Worm (Caenorhabditis elegans) whole organism, mixed stage, embryonic: ENCODE measurements around the gene tceb-3.

Source experiments
- M03D4.4 ChIP-seq: sonication (generic microtip); optimal IDR thresholded peaks from 2 replicates; lab custom pipeline; 2017; ENCODE audit warnings: mild to moderate bottlenecking, missing genetic modification characterization, missing compliant biosample characterization
- bed-3 ChIP-seq: fragments of 200-800 bp; sonication (Bioruptor generic); optimal IDR thresholded peaks from 3 replicates; lab custom pipeline; 2018; ENCODE audit warnings: mild to moderate bottlenecking, missing genetic modification characterization, moderate library complexity, missing compliant biosample characterization
- blmp-1 ChIP-seq: fragments of 150-350 bp; optimal IDR thresholded peaks from 2 replicates; lab custom pipeline; 2014; ENCODE audit warnings: missing biosample characterization, missing genetic modification characterization
- ceh-39 ChIP-seq: fragments of 150-350 bp; optimal IDR thresholded peaks from 2 replicates; lab custom pipeline; 2014; ENCODE audit warnings: missing biosample characterization, missing genetic modification characterization
- ceh-43 ChIP-seq: fragments of 200-800 bp; sonication (Bioruptor generic); optimal IDR thresholded peaks from 2 replicates; lab custom pipeline; 2018; ENCODE audit warnings: mild to moderate bottlenecking, missing genetic modification characterization, moderate library complexity, missing compliant biosample characterization
- ceh-83 ChIP-seq: fragments of 200-800 bp; sonication (Bioruptor generic); optimal IDR thresholded peaks from 2 replicates; lab custom pipeline; 2018; ENCODE audit warnings: mild to moderate bottlenecking, missing genetic modification characterization, missing compliant biosample characterization
- ces-1 ChIP-seq: fragments of 150-350 bp; optimal IDR thresholded peaks from 2 replicates; lab custom pipeline; 2014; ENCODE audit warnings: missing biosample characterization, missing genetic modification reagents, missing genetic modification characterization
- cnd-1 ChIP-seq: fragments of 200-800 bp; sonication (Bioruptor generic); optimal IDR thresholded peaks from 2 replicates; lab custom pipeline; 2018; ENCODE audit warnings: mild to moderate bottlenecking, missing genetic modification characterization, missing compliant biosample characterization
- drap-1 ChIP-seq: fragments of 200-800 bp; sonication (Bioruptor generic); optimal IDR thresholded peaks from 3 replicates; lab custom pipeline; 2018; ENCODE audit warnings: mild to moderate bottlenecking, missing genetic modification characterization, missing compliant biosample characterization
- elt-1 ChIP-seq: sonication (generic microtip); optimal IDR thresholded peaks from 2 replicates; lab custom pipeline; 2017; ENCODE audit warnings: missing genetic modification characterization, mild to moderate bottlenecking, missing compliant biosample characterization, antibody characterized with exemption, moderate library complexity, borderline replicate concordance; ENCODE audit not compliant: insufficient read depth
- elt-3 ChIP-seq: fragments of 150-350 bp; optimal IDR thresholded peaks from 2 replicates; lab custom pipeline; 2014; ENCODE audit warnings: missing biosample characterization, missing genetic modification characterization
- flh-1 ChIP-seq: fragments of 200-800 bp; sonication (Bioruptor generic); optimal IDR thresholded peaks from 2 replicates; lab custom pipeline; 2018; ENCODE audit warnings: mild to moderate bottlenecking, missing genetic modification characterization, moderate library complexity, missing compliant biosample characterization
- ham-2 ChIP-seq: fragments of 200-800 bp; sonication (Bioruptor generic); optimal IDR thresholded peaks from 2 replicates; lab custom pipeline; 2018; ENCODE audit warnings: mild to moderate bottlenecking, missing genetic modification characterization, missing compliant biosample characterization
- hlh-1 ChIP-seq: fragments of 150-350 bp; optimal IDR thresholded peaks from 2 replicates; lab custom pipeline; 2014; ENCODE audit warnings: missing biosample characterization, missing genetic modification reagents, missing genetic modification characterization
- lin-13 ChIP-seq: fragments of 150-350 bp; optimal IDR thresholded peaks from 2 replicates; lab custom pipeline; 2014; ENCODE audit warnings: missing biosample characterization, missing genetic modification characterization
- lin-32 ChIP-seq: fragments of 200-800 bp; sonication (Bioruptor generic); optimal IDR thresholded peaks from 2 replicates; lab custom pipeline; 2018; ENCODE audit warnings: mild to moderate bottlenecking, missing genetic modification characterization, missing compliant biosample characterization
- lsy-2 ChIP-seq: fragments of 150-350 bp; optimal IDR thresholded peaks from 2 replicates; lab custom pipeline; 2014; ENCODE audit warnings: missing biosample characterization, missing genetic modification characterization
- mab-5 ChIP-seq: fragments of 150-350 bp; optimal IDR thresholded peaks from 2 replicates; lab custom pipeline; 2014; ENCODE audit warnings: missing biosample characterization, missing genetic modification characterization
- mep-1 ChIP-seq: fragments of 150-350 bp; optimal IDR thresholded peaks from 2 replicates; lab custom pipeline; 2017; ENCODE audit warnings: missing biosample characterization, missing genetic modification reagents, missing genetic modification characterization, inconsistent platforms
- mls-2 ChIP-seq: sonication (generic microtip); optimal IDR thresholded peaks from 2 replicates; lab custom pipeline; 2016; ENCODE audit warnings: mild to moderate bottlenecking, missing genetic modification characterization, moderate library complexity, missing compliant biosample characterization
- nhr-12 ChIP-seq: fragments of 150-350 bp; optimal IDR thresholded peaks from 2 replicates; lab custom pipeline; 2014; ENCODE audit warnings: missing biosample characterization, missing genetic modification characterization
- nhr-2 ChIP-seq: fragments of 150-350 bp; optimal IDR thresholded peaks from 2 replicates; lab custom pipeline; 2014; ENCODE audit warnings: missing biosample characterization, missing genetic modification characterization
- nhr-237 ChIP-seq: fragments of 150-350 bp; optimal IDR thresholded peaks from 2 replicates; lab custom pipeline; 2014; ENCODE audit warnings: missing biosample characterization, missing genetic modification characterization
- nhr-28 ChIP-seq: fragments of 150-350 bp; optimal IDR thresholded peaks from 2 replicates; lab custom pipeline; 2014; ENCODE audit warnings: missing biosample characterization, missing genetic modification characterization
- nhr-76 ChIP-seq: sonication (generic microtip); optimal IDR thresholded peaks from 2 replicates; lab custom pipeline; 2017; ENCODE audit warnings: missing biosample characterization, missing genetic modification characterization
- pha-4 ChIP-seq: fragments of 150-350 bp; optimal IDR thresholded peaks from 2 replicates; lab custom pipeline; 2018; ENCODE audit warnings: missing biosample characterization, missing genetic modification reagents, missing genetic modification characterization
- sem-2 ChIP-seq: fragments of 200-800 bp; sonication (Bioruptor generic); optimal IDR thresholded peaks from 2 replicates; lab custom pipeline; 2018; ENCODE audit warnings: mild to moderate bottlenecking, missing genetic modification characterization, missing compliant biosample characterization
- snpc-4 ChIP-seq: fragments of 150-350 bp; optimal IDR thresholded peaks from 2 replicates; lab custom pipeline; 2014; ENCODE audit warnings: missing biosample characterization, missing genetic modification characterization
- sptf-1 ChIP-seq: sonication (generic microtip); optimal IDR thresholded peaks from 2 replicates; lab custom pipeline; 2017; ENCODE audit warnings: mild to moderate bottlenecking, missing genetic modification characterization, moderate library complexity, missing compliant biosample characterization
- tbx-8 ChIP-seq: fragments of 200-800 bp; sonication (Bioruptor generic); optimal IDR thresholded peaks from 2 replicates; lab custom pipeline; 2018; ENCODE audit warnings: mild to moderate bottlenecking, missing genetic modification characterization, moderate library complexity, missing compliant biosample characterization
- unc-120 ChIP-seq: sonication (generic microtip); optimal IDR thresholded peaks from 2 replicates; lab custom pipeline; 2017; ENCODE audit warnings: missing genetic modification characterization, missing compliant biosample characterization; ENCODE audit not compliant: poor library complexity, severe bottlenecking
- unc-39 ChIP-seq: fragments of 150-350 bp; optimal IDR thresholded peaks from 2 replicates; lab custom pipeline; 2014; ENCODE audit warnings: missing biosample characterization, missing genetic modification characterization
- unc-62 ChIP-seq: fragments of 150-350 bp; optimal IDR thresholded peaks from 2 replicates; lab custom pipeline; 2014; ENCODE audit warnings: missing biosample characterization, missing genetic modification reagents, missing genetic modification characterization
- zip-8 ChIP-seq: fragments of 150-350 bp; optimal IDR thresholded peaks from 2 replicates; lab custom pipeline; 2014; ENCODE audit warnings: missing biosample characterization, missing genetic modification characterization
- ztf-11 ChIP-seq: fragments of 150-350 bp; optimal IDR thresholded peaks from 2 replicates; lab custom pipeline; 2014; ENCODE audit warnings: missing biosample characterization, missing genetic modification characterization

Gene tceb-3

DNA sequence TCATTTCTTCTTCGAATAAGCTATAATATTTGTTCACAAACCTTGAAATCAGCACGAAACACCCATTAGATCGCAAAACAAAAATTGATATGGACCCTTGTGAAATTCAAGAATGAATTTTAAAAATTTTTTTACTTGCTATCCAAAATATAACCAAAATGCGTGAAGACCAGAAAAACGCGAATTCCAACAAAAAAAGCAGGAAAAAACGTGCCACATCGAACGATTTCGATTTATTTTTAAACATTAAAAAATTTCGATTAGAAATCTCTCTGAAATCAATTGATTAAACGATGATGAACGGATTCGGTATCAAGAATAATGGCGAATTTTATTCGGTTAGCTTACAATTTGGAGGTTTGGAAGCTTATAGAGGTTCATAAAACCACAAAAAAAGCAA lies at the start of gene tceb-3, which contains the start of gene gskl-1:
TSS of gene tceb-3 (minus strand) at position 101 of the 400 bp plus-strand sequence.
TSS of gene gskl-1 (plus strand) at position 243 of the 400 bp plus-strand sequence.
- TF ChIP-seq elt-3 (tag; lab: Kevin White, UChicago) = no peak
- no peak for TF ChIP-seq drap-1 (GFP tag; lab: Kevin White, UChicago)
- no peak for TF ChIP-seq mls-2 (tag; lab: Kevin White, UChicago)
- TF ChIP-seq ceh-83 (GFP tag; lab: Kevin White, UChicago) = no peak
- TF ChIP-seq tbx-8 = no peak
- no peak for TF ChIP-seq sem-2
- no peak for TF ChIP-seq mab-5
- TF ChIP-seq pha-4 = no peak
- no peak for TF ChIP-seq cnd-1
- TF ChIP-seq unc-120 = no peak
- no peak for TF ChIP-seq nhr-237 (tag; lab: Kevin White, UChicago)
- TF ChIP-seq flh-1 (GFP tag; lab: Kevin White, UChicago) = no peak
- TF ChIP-seq nhr-12 (tag; lab: Kevin White, UChicago) = no peak
- TF ChIP-seq zip-8 (tag; lab: Kevin White, UChicago) = no peak

- TF ChIP-seq lin-13 (no peak), nhr-2 (no peak), unc-62 (GFP tag; lab: Kevin White, UChicago) (no peak), ztf-11 (tag; lab: Kevin White, UChicago) (no peak), blmp-1 (no peak), unc-39 (tag; lab: Kevin White, UChicago) (no peak), cnd-1 (no peak), M03D4.4 (no peak), ceh-83 (GFP tag; lab: Kevin White, UChicago) (no peak), nhr-12 (tag; lab: Kevin White, UChicago) (no peak), ces-1 (GFP tag; lab: Kevin White, UChicago) (no peak)
Measured at ce11 chrII:10995600-10995999, 48.4 kb upstream of the tceb-3 start.

- TF ChIP-seq zip-8 (tag; lab: Kevin White, UChicago) (no peak), nhr-2 (no peak), ceh-83 (GFP tag; lab: Kevin White, UChicago) (peak; percentile 2), lin-32 (GFP tag; lab: Kevin White, UChicago) (no peak), cnd-1 (no peak), nhr-28 (tag; lab: Kevin White, UChicago) (no peak), M03D4.4 (no peak)
Measured at ce11 chrII:10993607-10994229, 46.5 kb upstream of the tceb-3 start.

ce11 chrII:10990592-10990991 lies 43.4 kb upstream of the tceb-3 start:
- TF ChIP-seq nhr-28 (tag; lab: Kevin White, UChicago) (no peak), lin-32 (GFP tag; lab: Kevin White, UChicago) (peak; percentile 32), pha-4 (no peak), elt-1 (tag; lab: Kevin White, UChicago) (no peak), sem-2 (no peak), mls-2 (tag; lab: Kevin White, UChicago) (peak; percentile 67), nhr-237 (tag; lab: Kevin White, UChicago) (no peak), unc-120 (no peak), zip-8 (tag; lab: Kevin White, UChicago) (no peak), drap-1 (GFP tag; lab: Kevin White, UChicago) (no peak), snpc-4 (no peak), lin-13 (no peak), lsy-2 (tag; lab: Kevin White, UChicago) (no peak), nhr-2 (peak; percentile 73), cnd-1 (peak; percentile 1), nhr-12 (tag; lab: Kevin White, UChicago) (no peak), nhr-76 (tag; lab: Kevin White, UChicago) (no peak), tbx-8 (no peak), unc-39 (tag; lab: Kevin White, UChicago) (no peak), ceh-39 (tag; lab: Kevin White, UChicago) (no peak), mep-1 (tag; lab: Kevin White, UChicago) (peak; percentile 21), blmp-1 (no peak), ceh-43 (GFP tag; lab: Kevin White, UChicago) (peak; percentile 63), ces-1 (GFP tag; lab: Kevin White, UChicago) (peak; percentile 99), ztf-11 (tag; lab: Kevin White, UChicago) (no peak), elt-3 (tag; lab: Kevin White, UChicago) (no peak), ham-2 (no peak), flh-1 (GFP tag; lab: Kevin White, UChicago) (no peak), M03D4.4 (no peak), ceh-83 (GFP tag; lab: Kevin White, UChicago) (no peak), hlh-1 (tag; lab: Kevin White, UChicago) (no peak), bed-3 (GFP tag; lab: Kevin White, UChicago) (no peak), unc-62 (GFP tag; lab: Kevin White, UChicago) (peak; percentile 46), mab-5 (no peak), sptf-1 (tag; lab: Kevin White, UChicago) (peak; percentile 50)
